Worm (Caenorhabditis elegans) whole organism, L2 larva: ENCODE results near the gene Y54G2A.72.

Experiments
- F13H6.1 ChIP-seq: sonication (generic microtip); optimal IDR thresholded peaks from 2 replicates; lab custom pipeline; 2016; ENCODE audit warnings: missing genetic modification characterization, missing compliant biosample characterization
- aly-2 ChIP-seq: fragments of 150-350 bp; optimal IDR thresholded peaks from 2 replicates; lab custom pipeline; 2014; ENCODE audit warnings: missing biosample characterization, missing genetic modification characterization
- elt-1 ChIP-seq: fragments of 150-350 bp; optimal IDR thresholded peaks from 2 replicates; lab custom pipeline; 2014; ENCODE audit warnings: missing biosample characterization, missing genetic modification characterization
- elt-3 ChIP-seq: sonication (generic microtip); optimal IDR thresholded peaks from 2 replicates; lab custom pipeline; 2017; ENCODE audit warnings: missing biosample characterization, missing genetic modification characterization
- lin-11 ChIP-seq: fragments of 150-350 bp; sonication (generic microtip); optimal IDR thresholded peaks from 2 replicates; lab custom pipeline; 2014; ENCODE audit warnings: missing biosample characterization, missing genetic modification characterization, inconsistent platforms, mixed read lengths
- nhr-11 ChIP-seq: fragments of 150-350 bp; optimal IDR thresholded peaks from 2 replicates; lab custom pipeline; 2014; ENCODE audit warnings: missing biosample characterization, missing genetic modification characterization
- nhr-237 ChIP-seq: fragments of 150-350 bp; optimal IDR thresholded peaks from 2 replicates; lab custom pipeline; 2014; ENCODE audit warnings: missing biosample characterization, missing genetic modification characterization
- nhr-25 ChIP-seq: fragments of 150-350 bp; sonication (generic microtip); optimal IDR thresholded peaks from 3 replicates; lab custom pipeline; 2014; ENCODE audit warnings: missing biosample characterization, missing genetic modification characterization
- snpc-4 ChIP-seq: fragments of 150-350 bp; optimal IDR thresholded peaks from 2 replicates; lab custom pipeline; 2014; ENCODE audit warnings: missing biosample characterization, missing genetic modification characterization
- unc-55 ChIP-seq: fragments of 150-350 bp; sonication (generic microtip); optimal IDR thresholded peaks from 3 replicates; lab custom pipeline; 2014; ENCODE audit warnings: missing biosample characterization, missing genetic modification reagents, missing genetic modification characterization
- unc-62 ChIP-seq: fragments of 150-350 bp; optimal IDR thresholded peaks from 2 replicates; lab custom pipeline; 2014; ENCODE audit warnings: missing biosample characterization, missing genetic modification reagents, missing genetic modification characterization

ce11 chrIV:2820408-2820807 lies 42.5 kb downstream of the Y54G2A.72 start, which contains the start of gene Y54G2A.37:
- no peak for TF ChIP-seq nhr-237 (tag; lab: Kevin White, UChicago)
- no peak for TF ChIP-seq elt-1 (tag; lab: Kevin White, UChicago)
- no peak for TF ChIP-seq F13H6.1 (tag; lab: Kevin White, UChicago)
- TF ChIP-seq lin-11 (tag; lab: Kevin White, UChicago) = no peak
- TF ChIP-seq unc-55 (GFP tag; lab: Kevin White, UChicago) = no peak
- TF ChIP-seq unc-62 (GFP tag; lab: Kevin White, UChicago) = no peak
- no peak for TF ChIP-seq nhr-11 (tag; lab: Kevin White, UChicago)
- TF ChIP-seq nhr-25 (tag; lab: Kevin White, UChicago) = no peak
- TF ChIP-seq aly-2 = no peak
- TF ChIP-seq elt-3 (tag; lab: Kevin White, UChicago) = no peak
- no peak for TF ChIP-seq snpc-4 (tag; lab: Kevin White, UChicago)
